Worm (Caenorhabditis elegans) whole organism, mixed stage, embryonic: ENCODE measurements around the gene zipt-15.

Experiments
- M03D4.4 ChIP-seq: sonication (generic microtip); optimal IDR thresholded peaks from 2 replicates; lab custom pipeline; 2017; ENCODE audit warnings: mild to moderate bottlenecking, missing genetic modification characterization, missing compliant biosample characterization
- bed-3 ChIP-seq: fragments of 200-800 bp; sonication (Bioruptor generic); optimal IDR thresholded peaks from 3 replicates; lab custom pipeline; 2018; ENCODE audit warnings: mild to moderate bottlenecking, missing genetic modification characterization, moderate library complexity, missing compliant biosample characterization
- blmp-1 ChIP-seq: fragments of 150-350 bp; optimal IDR thresholded peaks from 2 replicates; lab custom pipeline; 2014; ENCODE audit warnings: missing biosample characterization, missing genetic modification characterization
- ceh-39 ChIP-seq: fragments of 150-350 bp; optimal IDR thresholded peaks from 2 replicates; lab custom pipeline; 2014; ENCODE audit warnings: missing biosample characterization, missing genetic modification characterization
- ceh-43 ChIP-seq: fragments of 200-800 bp; sonication (Bioruptor generic); optimal IDR thresholded peaks from 2 replicates; lab custom pipeline; 2018; ENCODE audit warnings: mild to moderate bottlenecking, missing genetic modification characterization, moderate library complexity, missing compliant biosample characterization
- ces-1 ChIP-seq: fragments of 150-350 bp; optimal IDR thresholded peaks from 2 replicates; lab custom pipeline; 2014; ENCODE audit warnings: missing biosample characterization, missing genetic modification reagents, missing genetic modification characterization
- cnd-1 ChIP-seq: fragments of 200-800 bp; sonication (Bioruptor generic); optimal IDR thresholded peaks from 2 replicates; lab custom pipeline; 2018; ENCODE audit warnings: mild to moderate bottlenecking, missing genetic modification characterization, missing compliant biosample characterization
- drap-1 ChIP-seq: fragments of 200-800 bp; sonication (Bioruptor generic); optimal IDR thresholded peaks from 3 replicates; lab custom pipeline; 2018; ENCODE audit warnings: mild to moderate bottlenecking, missing genetic modification characterization, missing compliant biosample characterization
- elt-1 ChIP-seq: sonication (generic microtip); optimal IDR thresholded peaks from 2 replicates; lab custom pipeline; 2017; ENCODE audit warnings: missing genetic modification characterization, mild to moderate bottlenecking, missing compliant biosample characterization, antibody characterized with exemption, moderate library complexity, borderline replicate concordance; ENCODE audit not compliant: insufficient read depth
- elt-3 ChIP-seq: fragments of 150-350 bp; optimal IDR thresholded peaks from 2 replicates; lab custom pipeline; 2014; ENCODE audit warnings: missing biosample characterization, missing genetic modification characterization
- flh-1 ChIP-seq: fragments of 200-800 bp; sonication (Bioruptor generic); optimal IDR thresholded peaks from 2 replicates; lab custom pipeline; 2018; ENCODE audit warnings: mild to moderate bottlenecking, missing genetic modification characterization, moderate library complexity, missing compliant biosample characterization
- hlh-1 ChIP-seq: fragments of 150-350 bp; optimal IDR thresholded peaks from 2 replicates; lab custom pipeline; 2014; ENCODE audit warnings: missing biosample characterization, missing genetic modification reagents, missing genetic modification characterization
- lin-13 ChIP-seq: fragments of 150-350 bp; optimal IDR thresholded peaks from 2 replicates; lab custom pipeline; 2014; ENCODE audit warnings: missing biosample characterization, missing genetic modification characterization
- lsy-2 ChIP-seq: fragments of 150-350 bp; optimal IDR thresholded peaks from 2 replicates; lab custom pipeline; 2014; ENCODE audit warnings: missing biosample characterization, missing genetic modification characterization
- mab-5 ChIP-seq: fragments of 150-350 bp; optimal IDR thresholded peaks from 2 replicates; lab custom pipeline; 2014; ENCODE audit warnings: missing biosample characterization, missing genetic modification characterization
- mep-1 ChIP-seq: fragments of 150-350 bp; optimal IDR thresholded peaks from 2 replicates; lab custom pipeline; 2017; ENCODE audit warnings: missing biosample characterization, missing genetic modification reagents, missing genetic modification characterization, inconsistent platforms
- mls-2 ChIP-seq: sonication (generic microtip); optimal IDR thresholded peaks from 2 replicates; lab custom pipeline; 2016; ENCODE audit warnings: mild to moderate bottlenecking, missing genetic modification characterization, moderate library complexity, missing compliant biosample characterization
- nhr-12 ChIP-seq: fragments of 150-350 bp; optimal IDR thresholded peaks from 2 replicates; lab custom pipeline; 2014; ENCODE audit warnings: missing biosample characterization, missing genetic modification characterization
- nhr-2 ChIP-seq: fragments of 150-350 bp; optimal IDR thresholded peaks from 2 replicates; lab custom pipeline; 2014; ENCODE audit warnings: missing biosample characterization, missing genetic modification characterization
- nhr-237 ChIP-seq: fragments of 150-350 bp; optimal IDR thresholded peaks from 2 replicates; lab custom pipeline; 2014; ENCODE audit warnings: missing biosample characterization, missing genetic modification characterization
- nhr-28 ChIP-seq: fragments of 150-350 bp; optimal IDR thresholded peaks from 2 replicates; lab custom pipeline; 2014; ENCODE audit warnings: missing biosample characterization, missing genetic modification characterization
- nhr-76 ChIP-seq: sonication (generic microtip); optimal IDR thresholded peaks from 2 replicates; lab custom pipeline; 2017; ENCODE audit warnings: missing biosample characterization, missing genetic modification characterization
- pha-4 ChIP-seq: fragments of 150-350 bp; optimal IDR thresholded peaks from 2 replicates; lab custom pipeline; 2018; ENCODE audit warnings: missing biosample characterization, missing genetic modification reagents, missing genetic modification characterization
- sem-2 ChIP-seq: fragments of 200-800 bp; sonication (Bioruptor generic); optimal IDR thresholded peaks from 2 replicates; lab custom pipeline; 2018; ENCODE audit warnings: mild to moderate bottlenecking, missing genetic modification characterization, missing compliant biosample characterization
- snpc-4 ChIP-seq: fragments of 150-350 bp; optimal IDR thresholded peaks from 2 replicates; lab custom pipeline; 2014; ENCODE audit warnings: missing biosample characterization, missing genetic modification characterization
- sptf-1 ChIP-seq: sonication (generic microtip); optimal IDR thresholded peaks from 2 replicates; lab custom pipeline; 2017; ENCODE audit warnings: mild to moderate bottlenecking, missing genetic modification characterization, moderate library complexity, missing compliant biosample characterization
- tbx-8 ChIP-seq: fragments of 200-800 bp; sonication (Bioruptor generic); optimal IDR thresholded peaks from 2 replicates; lab custom pipeline; 2018; ENCODE audit warnings: mild to moderate bottlenecking, missing genetic modification characterization, moderate library complexity, missing compliant biosample characterization
- unc-39 ChIP-seq: fragments of 150-350 bp; optimal IDR thresholded peaks from 2 replicates; lab custom pipeline; 2014; ENCODE audit warnings: missing biosample characterization, missing genetic modification characterization
- unc-62 ChIP-seq: fragments of 150-350 bp; optimal IDR thresholded peaks from 2 replicates; lab custom pipeline; 2014; ENCODE audit warnings: missing biosample characterization, missing genetic modification reagents, missing genetic modification characterization
- zip-8 ChIP-seq: fragments of 150-350 bp; optimal IDR thresholded peaks from 2 replicates; lab custom pipeline; 2014; ENCODE audit warnings: missing biosample characterization, missing genetic modification characterization
- ztf-11 ChIP-seq: fragments of 150-350 bp; optimal IDR thresholded peaks from 2 replicates; lab custom pipeline; 2014; ENCODE audit warnings: missing biosample characterization, missing genetic modification characterization

zipt-15 gene

ce11 chrIV:824854-825253 is at the start of gene zipt-15:
zipt-15 (minus strand) TSS chrIV:824954.
- TF ChIP-seq bed-3 (no peak), ceh-39 (tag; lab: Kevin White, UChicago) (no peak), snpc-4 (tag; lab: Kevin White, UChicago) (no peak), ztf-11 (no peak), lsy-2 (no peak), sptf-1 (tag; lab: Kevin White, UChicago) (no peak), mep-1 (tag; lab: Kevin White, UChicago) (no peak), nhr-76 (no peak), ceh-43 (GFP tag; lab: Kevin White, UChicago) (no peak), drap-1 (GFP tag; lab: Kevin White, UChicago) (no peak), mab-5 (tag; lab: Kevin White, UChicago) (no peak), unc-39 (no peak), blmp-1 (tag; lab: Kevin White, UChicago) (no peak)

- TF ChIP-seq elt-3 (tag; lab: Kevin White, UChicago) (no peak), lin-13 (no peak), lsy-2 (no peak), nhr-2 (tag; lab: Kevin White, UChicago) (no peak), drap-1 (GFP tag; lab: Kevin White, UChicago) (no peak), hlh-1 (tag; lab: Kevin White, UChicago) (no peak), unc-39 (no peak)
- TF ChIP-seq, all 35 proteins: peak for 0
These were observed 48.5 kb upstream of the zipt-15 start for ce11 chrIV:873174-873788.

- TF ChIP-seq nhr-2 (tag; lab: Kevin White, UChicago) (no peak), mls-2 (tag; lab: Kevin White, UChicago) (no peak), zip-8 (tag; lab: Kevin White, UChicago) (no peak), elt-3 (tag; lab: Kevin White, UChicago) (no peak), pha-4 (tag; lab: Kevin White, UChicago) (no peak), M03D4.4 (no peak), ztf-11 (no peak), nhr-28 (no peak), elt-1 (tag; lab: Kevin White, UChicago) (no peak), mab-5 (tag; lab: Kevin White, UChicago) (no peak), nhr-237 (tag; lab: Kevin White, UChicago) (no peak), unc-39 (no peak), sem-2 (GFP tag; lab: Kevin White, UChicago) (no peak), cnd-1 (tag; lab: Kevin White, UChicago) (no peak), snpc-4 (tag; lab: Kevin White, UChicago) (no peak), ceh-43 (GFP tag; lab: Kevin White, UChicago) (no peak), bed-3 (no peak), flh-1 (GFP tag; lab: Kevin White, UChicago) (no peak), ces-1 (GFP tag; lab: Kevin White, UChicago) (no peak), sptf-1 (tag; lab: Kevin White, UChicago) (no peak)
These were observed 44.0 kb upstream of the zipt-15 start for ce11 chrIV:868723-869122.

- TF ChIP-seq pha-4 (tag; lab: Kevin White, UChicago) (peak; percentile 6), mab-5 (tag; lab: Kevin White, UChicago) (no peak), lin-13 (peak; percentile 18)
These were observed 42.1 kb upstream of the zipt-15 start for ce11 chrIV:866828-867270.

- TF ChIP-seq unc-62 (GFP tag; lab: Kevin White, UChicago) (no peak), tbx-8 (GFP tag; lab: Kevin White, UChicago) (no peak), ceh-39 (tag; lab: Kevin White, UChicago) (no peak), M03D4.4 (no peak), ceh-43 (GFP tag; lab: Kevin White, UChicago) (no peak), mep-1 (tag; lab: Kevin White, UChicago) (no peak), ztf-11 (no peak), lin-13 (no peak), blmp-1 (tag; lab: Kevin White, UChicago) (no peak), mls-2 (tag; lab: Kevin White, UChicago) (no peak), nhr-12 (tag; lab: Kevin White, UChicago) (no peak), elt-3 (tag; lab: Kevin White, UChicago) (no peak), lsy-2 (no peak), bed-3 (no peak), hlh-1 (tag; lab: Kevin White, UChicago) (no peak), nhr-76 (no peak), nhr-237 (tag; lab: Kevin White, UChicago) (no peak), pha-4 (tag; lab: Kevin White, UChicago) (no peak)
- TF ChIP-seq, all 35 proteins: peak for 0
These were observed 36.1 kb upstream of the zipt-15 start for ce11 chrIV:860810-861209.
